Fruit fly (Drosophila melanogaster) whole organism, wandering third instar larva: ENCODE results near the gene CG16813.

Experiments
- CG32264 ChIP-seq: fragments of 200-800 bp; sonication (Bioruptor generic); optimal IDR thresholded peaks from 2 replicates; lab custom pipeline; 2016; ENCODE audit warnings: missing biosample characterization, missing genetic modification characterization
- Dfd ChIP-seq: fragments of >200 bp; optimal IDR thresholded peaks from 2 replicates; lab custom pipeline; 2017; ENCODE audit warnings: missing biosample characterization, missing genetic modification characterization
- Dif ChIP-seq: fragments of 200-275, 200-300 bp; sonication (Bioruptor generic); optimal IDR thresholded peaks from 2 replicates; lab custom pipeline; 2018; ENCODE audit warnings: missing biosample characterization, missing genetic modification characterization; ENCODE audit not compliant: partially characterized antibody
- Mio ChIP-seq: sonication (Bioruptor generic); optimal IDR thresholded peaks from 2 replicates; lab custom pipeline; 2016; ENCODE audit warnings: missing biosample characterization, missing genetic modification characterization
- Rel ChIP-seq, 2 experiments: fragments of 200-800 bp; sonication (Bioruptor generic) in 1 of 2; optimal IDR thresholded peaks; 2 replicates in 1 of 2; 3 replicates in 1 of 2; lab custom pipeline; 2016 to 2019; ENCODE audit warnings: mild to moderate bottlenecking in 2 of 2, missing biosample characterization in 2 of 2, missing genetic modification characterization in 2 of 2, moderate library complexity in 1 of 2
- br ChIP-seq: fragments of 200-800 bp; sonication (Bioruptor generic); optimal IDR thresholded peaks from 2 replicates; lab custom pipeline; 2016; ENCODE audit warnings: missing biosample characterization, missing genetic modification characterization
- brk ChIP-seq: fragments of 200-800 bp; sonication (Bioruptor generic); optimal IDR thresholded peaks from 2 replicates; lab custom pipeline; 2016; ENCODE audit warnings: missing biosample characterization, mild to moderate bottlenecking, missing genetic modification characterization
- foxo ChIP-seq, 2 experiments: fragments of 200-800 bp; sonication (Bioruptor generic); optimal IDR thresholded peaks; 2 replicates in 1 of 2; 3 replicates in 1 of 2; lab custom pipeline; 2016 to 2017; ENCODE audit warnings: missing biosample characterization in 2 of 2, missing genetic modification characterization in 2 of 2
- h ChIP-seq: fragments of 200-800 bp; sonication (Bioruptor generic); optimal IDR thresholded peaks from 3 replicates; lab custom pipeline; 2016; ENCODE audit warnings: missing biosample characterization, mild to moderate bottlenecking, missing genetic modification characterization
- jim ChIP-seq: fragments of 175-275, 200-325 bp; sonication (Bioruptor generic); optimal IDR thresholded peaks from 2 replicates; lab custom pipeline; 2016; ENCODE audit warnings: missing biosample characterization, mild to moderate bottlenecking, missing genetic modification characterization
- pan ChIP-seq: fragments of >200 bp; optimal IDR thresholded peaks from 2 replicates; lab custom pipeline; 2017
- psq ChIP-seq: fragments of 200-800 bp; sonication (Bioruptor generic); optimal IDR thresholded peaks from 3 replicates; lab custom pipeline; 2017; ENCODE audit warnings: missing biosample characterization, mild to moderate bottlenecking, missing genetic modification characterization, moderate library complexity
- woc ChIP-seq: sonication (Bioruptor generic); optimal IDR thresholded peaks from 2 replicates; lab custom pipeline; 2016; ENCODE audit warnings: missing biosample characterization, mild to moderate bottlenecking, missing genetic modification characterization

dm6 chr2L:13251167-13251566 is 23.8 kb downstream of the CG16813 start:
- no peak for TF ChIP-seq Mio (GFP tag; lab: Kevin White, UChicago)
- no peak for TF ChIP-seq h (GFP tag; lab: Kevin White, UChicago)
- TF ChIP-seq pan (lab: Kevin White, UChicago), result no peak
- no peak for TF ChIP-seq Dif (GFP tag; lab: Kevin White, UChicago)
- no peak for TF ChIP-seq foxo (GFP tag; optimal IDR thresholded peaks at IDR 0.05; lab: Kevin White, UChicago)
- no peak for TF ChIP-seq psq (GFP tag; lab: Kevin White, UChicago)
- no peak for TF ChIP-seq Dfd (GFP tag; lab: Kevin White, UChicago)
- no peak for TF ChIP-seq br (GFP tag; lab: Kevin White, UChicago)
- TF ChIP-seq jim (GFP tag; lab: Kevin White, UChicago), result no peak
- TF ChIP-seq Rel (GFP tag; optimal IDR thresholded peaks at IDR 0.05; lab: Kevin White, UChicago), result no peak
- TF ChIP-seq Rel (tag; optimal IDR thresholded peaks at IDR 0.05; lab: Kevin White, UChicago), result no peak
- TF ChIP-seq brk (GFP tag; lab: Kevin White, UChicago), result no peak
- no peak for TF ChIP-seq CG32264 (GFP tag; lab: Kevin White, UChicago)
- no peak for TF ChIP-seq woc (GFP tag; lab: Kevin White, UChicago)
